Worm (Caenorhabditis elegans): ENCODE results near the gene srh-5.

Gene srh-5

ce11 chrV:1642768-1643167 lies 42.7 kb upstream of the srh-5 start:
- TF ChIP-seq nfya-1 (tag; optimal IDR thresholded peaks at IDR 0.05; ENCODE audit: insufficient read depth) (no peak), eor-1 (tag; optimal IDR thresholded peaks at IDR 0.05) (no peak), nhr-25 (tag; optimal IDR thresholded peaks at IDR 0.05) (no peak), ZK546.5 (tag; optimal IDR thresholded peaks at IDR 0.05) (no peak), unc-39 (tag; optimal IDR thresholded peaks at IDR 0.05) (no peak), ceh-82 (tag; optimal IDR thresholded peaks at IDR 0.05) (no peak)

DNA sequence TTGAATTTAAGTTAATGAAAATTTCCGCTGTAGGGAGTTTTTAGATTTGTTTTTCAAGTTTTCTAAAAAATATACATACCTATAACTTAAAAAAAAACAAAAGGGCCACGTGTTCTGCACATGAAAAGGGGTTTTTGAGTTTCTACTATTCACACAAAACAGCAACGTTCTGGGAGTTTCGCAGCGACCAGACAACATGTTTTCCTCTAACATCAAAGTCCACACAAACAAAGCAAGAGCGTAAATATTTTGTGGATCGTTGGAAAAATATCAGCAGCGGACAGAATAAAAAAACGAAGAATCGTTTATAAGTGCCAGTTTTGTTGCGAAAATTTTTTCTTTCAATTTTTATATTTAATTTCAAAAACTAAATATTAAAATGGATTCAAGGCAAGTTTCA lies 41.5 kb upstream of the srh-5 start, which contains the start of gene alh-2:
alh-2 (plus strand) TSS at position 284 of the 400 bp plus-strand sequence.
- TF ChIP-seq lin-39 (tag; optimal IDR thresholded peaks at IDR 0.05) (no peak), egl-5 (tag; optimal IDR thresholded peaks at IDR 0.05) (no peak), nhr-76 (tag; optimal IDR thresholded peaks at IDR 0.05) (no peak), nhr-67 (tag; optimal IDR thresholded peaks at IDR 0.05) (no peak), ama-1 (optimal IDR thresholded peaks at IDR 0.05) (no peak), fkh-10 (GFP tag; optimal IDR thresholded peaks at IDR 0.05) (no peak), ceh-82 (tag; optimal IDR thresholded peaks at IDR 0.05) (no peak), zag-1 (tag; optimal IDR thresholded peaks at IDR 0.05) (no peak), R02D3.7 (tag; optimal IDR thresholded peaks at IDR 0.05) (no peak), hmg-11 (tag; optimal IDR thresholded peaks at IDR 0.05) (no peak), pha-4 (tag; optimal IDR thresholded peaks at IDR 0.05) (no peak)

ce11 chrV:1648000-1648399 lies 37.4 kb upstream of the srh-5 start, which contains the start of gene irld-45:
TSS of gene irld-45 (plus strand) at chrV:1648300.
- TF ChIP-seq ceh-9 (tag; optimal IDR thresholded peaks at IDR 0.05): no peak
- TF ChIP-seq nhr-11 (tag; optimal IDR thresholded peaks at IDR 0.05): no peak
- TF ChIP-seq egl-27 (tag; optimal IDR thresholded peaks at IDR 0.05): no peak
- no peak for TF ChIP-seq lsy-12 (tag; optimal IDR thresholded peaks at IDR 0.05)
- TF ChIP-seq ZK546.5 (tag; optimal IDR thresholded peaks at IDR 0.05): no peak
- no peak for TF ChIP-seq snpc-4 (tag; optimal IDR thresholded peaks at IDR 0.05)
- no peak for TF ChIP-seq nhr-25 (tag; optimal IDR thresholded peaks at IDR 0.05)
- no peak for TF ChIP-seq ztf-4 (tag; optimal IDR thresholded peaks at IDR 0.05)
- TF ChIP-seq ama-1 (optimal IDR thresholded peaks at IDR 0.05): no peak
- TF ChIP-seq unc-39 (tag; optimal IDR thresholded peaks at IDR 0.05): no peak
- TF ChIP-seq pqm-1 (tag; optimal IDR thresholded peaks at IDR 0.05): no peak
- no peak for TF ChIP-seq jun-1 (tag; optimal IDR thresholded peaks at IDR 0.05)
- TF ChIP-seq nhr-76 (tag; optimal IDR thresholded peaks at IDR 0.05): no peak

DNA sequence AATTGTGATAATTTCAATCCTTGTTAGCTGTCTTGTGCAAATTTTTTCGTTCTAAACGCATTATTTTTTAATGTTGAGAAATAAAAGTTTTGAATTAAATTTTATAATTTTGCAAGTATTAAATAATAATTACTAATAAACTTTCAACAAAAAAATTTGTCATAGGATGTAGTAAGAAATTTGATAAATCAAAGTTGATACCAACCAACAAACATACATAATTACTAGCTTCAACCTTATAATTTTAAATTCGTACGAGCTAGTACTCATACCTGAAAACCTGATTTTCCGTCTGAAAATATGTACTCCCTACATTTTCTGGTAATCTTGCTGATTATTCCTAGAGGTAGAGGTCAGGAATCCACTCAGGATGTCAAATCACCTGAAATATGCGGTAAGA lies 34.4 kb upstream of the srh-5 start, which contains the start of gene irld-44:
irld-44 (plus strand) TSS at position 301 of the 400 bp plus-strand sequence.
- TF ChIP-seq mdl-1 (tag; optimal IDR thresholded peaks at IDR 0.05) (no peak), egl-27 (tag; optimal IDR thresholded peaks at IDR 0.05) (no peak), fkh-10 (GFP tag; optimal IDR thresholded peaks at IDR 0.05) (no peak), ceh-82 (tag; optimal IDR thresholded peaks at IDR 0.05) (no peak), ceh-28 (tag; optimal IDR thresholded peaks at IDR 0.05) (no peak), pqm-1 (tag; optimal IDR thresholded peaks at IDR 0.05) (no peak), nhr-76 (tag; optimal IDR thresholded peaks at IDR 0.05) (no peak)

ce11 chrV:1654845-1655244 lies 30.6 kb upstream of the srh-5 start, which contains the start of gene irld-11:
TSS of gene irld-11 (plus strand) at chrV:1655145.
- TF ChIP-seq nhr-237 (tag; optimal IDR thresholded peaks at IDR 0.05) (no peak), ama-1 (optimal IDR thresholded peaks at IDR 0.05) (no peak), ZK546.5 (tag; optimal IDR thresholded peaks at IDR 0.05) (no peak), ztf-4 (tag; optimal IDR thresholded peaks at IDR 0.05) (no peak), daf-12 (tag; optimal IDR thresholded peaks at IDR 0.05) (no peak), nhr-11 (tag; optimal IDR thresholded peaks at IDR 0.05) (no peak), nhr-67 (tag; optimal IDR thresholded peaks at IDR 0.05) (no peak), fkh-10 (GFP tag; optimal IDR thresholded peaks at IDR 0.05) (no peak), ceh-16 (tag; optimal IDR thresholded peaks at IDR 0.05) (no peak), ztf-11 (tag; optimal IDR thresholded peaks at IDR 0.05) (no peak), elt-2 (tag; optimal IDR thresholded peaks at IDR 0.05) (no peak), nhr-28 (tag; optimal IDR thresholded peaks at IDR 0.05) (no peak), unc-39 (tag; optimal IDR thresholded peaks at IDR 0.05) (no peak), lsy-12 (tag; optimal IDR thresholded peaks at IDR 0.05) (no peak), nhr-12 (tag; optimal IDR thresholded peaks at IDR 0.05) (no peak), nhr-77 (tag; optimal IDR thresholded peaks at IDR 0.05) (no peak), elt-1 (tag; optimal IDR thresholded peaks at IDR 0.05) (no peak)

Measured in whole organism, L3 larva.